Fruit fly (Drosophila melanogaster): ENCODE data around the gene CG3939.

CG3939 gene

DNA sequence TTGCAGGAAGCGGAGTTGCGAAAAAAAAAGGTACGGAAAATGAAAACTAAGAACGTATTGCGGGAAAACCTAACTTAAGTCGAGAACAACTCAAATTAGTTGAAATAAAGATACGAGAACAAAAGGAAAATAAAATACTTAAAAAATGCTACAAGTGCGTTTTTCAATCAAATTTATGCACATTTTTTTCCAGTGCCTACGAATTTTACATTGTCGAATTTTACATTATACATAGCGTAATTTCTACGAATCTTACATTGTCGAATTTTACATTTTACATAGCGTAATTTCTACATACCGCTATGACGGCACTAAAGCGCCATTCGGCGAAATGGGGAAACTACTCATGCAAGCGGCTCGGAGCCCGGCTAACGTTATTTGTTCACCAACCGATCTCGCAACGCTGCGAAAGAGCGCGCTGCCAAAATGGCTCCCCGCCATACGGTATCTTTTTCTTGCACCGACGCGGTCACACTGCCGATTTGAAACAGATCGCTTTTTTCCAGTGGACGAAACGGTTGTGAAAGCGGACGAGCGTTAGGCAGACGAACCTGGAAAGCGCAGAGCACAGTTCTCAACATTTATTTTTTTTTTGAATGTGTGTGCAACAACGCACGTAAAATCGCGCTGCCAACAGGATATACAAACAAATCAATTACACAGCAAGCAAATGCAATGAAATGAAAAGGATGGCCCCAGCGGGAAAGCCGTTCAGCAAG is 40.3 kb upstream of the CG3939 start, which contains the start of gene N (continued):
- no peak for TF ChIP-seq CG1602 (GFP tag; optimal IDR thresholded peaks at IDR 0.05)
- peak; percentile 88 for TF ChIP-seq Hmr (GFP tag; optimal IDR thresholded peaks at IDR 0.05)
- peak; percentile 8 for TF ChIP-seq CG9817 (tag; optimal IDR thresholded peaks at IDR 0.05)
- TF ChIP-seq gsb-n (tag; optimal IDR thresholded peaks at IDR 0.05): peak; percentile 15
- peak; percentile 39; the same call in 1 of the 2 replicates for TF ChIP-seq CG17328 (GFP tag; IDR thresholded peaks at IDR 0.05)
- TF ChIP-seq chn (GFP tag; optimal IDR thresholded peaks at IDR 0.05): no peak
- no peak for TF ChIP-seq CG3407 (GFP tag; optimal IDR thresholded peaks at IDR 0.05)
- TF ChIP-seq CG12942 (GFP tag; optimal IDR thresholded peaks at IDR 0.05): peak; percentile 19
- TF ChIP-seq CG7556 (GFP tag; optimal IDR thresholded peaks at IDR 0.05): peak; percentile 52
- TF ChIP-seq her (GFP tag; optimal IDR thresholded peaks at IDR 0.05): peak; percentile 54
- peak; percentile 47 for TF ChIP-seq CG7786 (GFP tag; optimal IDR thresholded peaks at IDR 0.05)
- no peak for TF ChIP-seq btn (GFP tag; optimal IDR thresholded peaks at IDR 0.05)
- peak; percentile 8 for TF ChIP-seq tio (GFP tag; optimal IDR thresholded peaks at IDR 0.05)
- TF ChIP-seq row (GFP tag; IDR thresholded peaks at IDR 0.05): no peak; the same call in 2 of the 3 replicates
- peak; percentile 75 for TF ChIP-seq knrl (GFP tag; IDR thresholded peaks at IDR 0.05; ENCODE audit: partially characterized antibody)
- no peak for TF ChIP-seq CG6175 (GFP tag; IDR thresholded peaks at IDR 0.05)
- TF ChIP-seq Drgx (GFP tag; IDR thresholded peaks at IDR 0.05): peak; percentile 66
- TF ChIP-seq CG31388 (GFP tag; optimal IDR thresholded peaks at IDR 0.05): no peak
- TF ChIP-seq wdn (GFP tag; IDR thresholded peaks at IDR 0.05): no peak
- TF ChIP-seq CG9932 (GFP tag; IDR thresholded peaks at IDR 0.05): peak; percentile 66
- TF ChIP-seq CG2199 (GFP tag; IDR thresholded peaks at IDR 0.05): peak; percentile 23; the same call in 1 of the 3 replicates
- peak; percentile 10 for TF ChIP-seq CG9609 (GFP tag; optimal IDR thresholded peaks at IDR 0.05)
- TF ChIP-seq gt (GFP tag; IDR thresholded peaks at IDR 0.05): no peak
- no peak for TF ChIP-seq lov (optimal IDR thresholded peaks at IDR 0.05)
- 0 out of 3 replicates have a peak, but pooled peaks have one; percentile 62 for TF ChIP-seq lov (GFP tag; IDR thresholded peaks at IDR 0.05)
- TF ChIP-seq twi (tag; optimal IDR thresholded peaks at IDR 0.05): no peak
- TF ChIP-seq CG15011 (GFP tag; optimal IDR thresholded peaks at IDR 0.05): no peak
- TF ChIP-seq lbe (GFP tag; optimal IDR thresholded peaks at IDR 0.05): no peak
- TF ChIP-seq CG6272 (GFP tag; IDR thresholded peaks at IDR 0.05): no peak
- no peak for TF ChIP-seq Lpt (GFP tag; optimal IDR thresholded peaks at IDR 0.05)
- TF ChIP-seq Tbp (GFP tag; optimal IDR thresholded peaks at IDR 0.05): no peak
- peak; percentile 57 for TF ChIP-seq CG2875 (GFP tag; optimal IDR thresholded peaks at IDR 0.05)
- peak; percentile 74 for TF ChIP-seq sob (GFP tag; IDR thresholded peaks at IDR 0.05)
- TF ChIP-seq mam (GFP tag; optimal IDR thresholded peaks at IDR 0.05): peak; percentile 44
- TF ChIP-seq jing (GFP tag; optimal IDR thresholded peaks at IDR 0.05): no peak
- peak; percentile 43 for TF ChIP-seq caup (GFP tag; optimal IDR thresholded peaks at IDR 0.05; ENCODE audit: severe bottlenecking)
- TF ChIP-seq CG16813 (GFP tag; IDR thresholded peaks at IDR 0.05; ENCODE audit: partially characterized antibody): peak; percentile 61
- TF ChIP-seq Sry-δ (GFP tag; optimal IDR thresholded peaks at IDR 0.05): peak; percentile 56
- peak; percentile 16; the same call in 1 of the 2 replicates for TF ChIP-seq cas (GFP tag; IDR thresholded peaks at IDR 0.05)
- no peak; the same call in 1 of the 2 replicates for TF ChIP-seq Scr (GFP tag; IDR thresholded peaks at IDR 0.05; ENCODE audit: partially characterized antibody)
- no peak for TF ChIP-seq pb (GFP tag; optimal IDR thresholded peaks at IDR 0.05)
- TF ChIP-seq tin (GFP tag; optimal IDR thresholded peaks at IDR 0.05): peak; percentile 11
- no peak; the same call in 1 of the 2 replicates for TF ChIP-seq sisA (GFP tag; IDR thresholded peaks at IDR 0.05)
- TF ChIP-seq CG17802 (tag; optimal IDR thresholded peaks at IDR 0.05): no peak
- no peak for TF ChIP-seq CG10147 (GFP tag; optimal IDR thresholded peaks at IDR 0.05)
- TF ChIP-seq CG11456 (GFP tag; IDR thresholded peaks at IDR 0.05): peak; percentile 77; the same call in 2 of the 3 replicates
- TF ChIP-seq CG12769 (tag; optimal IDR thresholded peaks at IDR 0.05): peak; percentile 68
- peak; percentile 20 for TF ChIP-seq zen (tag; optimal IDR thresholded peaks at IDR 0.05)
- no peak for TF ChIP-seq abd-A (tag; optimal IDR thresholded peaks at IDR 0.05)
- TF ChIP-seq CG15601 (tag; optimal IDR thresholded peaks at IDR 0.05): peak; percentile 33
